Worm (Caenorhabditis elegans) whole organism, L1 larva: ENCODE results near the gene Y39F10A.6.

Experiments used
- F16B12.6 ChIP-seq: fragments of 150-350 bp; optimal IDR thresholded peaks from 2 replicates; lab custom pipeline; 2014; ENCODE audit warnings: missing biosample characterization, missing genetic modification characterization
- Y116A8C.19 ChIP-seq: sonication (generic microtip); optimal IDR thresholded peaks from 2 replicates; lab custom pipeline; 2016; ENCODE audit warnings: missing compliant biosample characterization, missing genetic modification characterization, borderline replicate concordance
- aha-1 ChIP-seq: fragments of 150-350 bp; optimal IDR thresholded peaks from 2 replicates; lab custom pipeline; 2014; ENCODE audit warnings: missing biosample characterization, missing genetic modification characterization
- alr-1 ChIP-seq: fragments of 200-800 bp; sonication (Bioruptor generic); optimal IDR thresholded peaks from 2 replicates; lab custom pipeline; 2018; ENCODE audit warnings: borderline replicate concordance, mild to moderate bottlenecking, missing genetic modification characterization, missing compliant biosample characterization
- aly-2 ChIP-seq: fragments of 150-350 bp; optimal IDR thresholded peaks from 2 replicates; lab custom pipeline; 2014; ENCODE audit warnings: missing biosample characterization, missing genetic modification characterization
- ama-1 ChIP-seq: fragments of 150-350 bp; optimal IDR thresholded peaks from 2 replicates; lab custom pipeline; 2014
- blmp-1 ChIP-seq: fragments of 150-350 bp; optimal IDR thresholded peaks from 2 replicates; lab custom pipeline; 2014; ENCODE audit warnings: missing biosample characterization, missing genetic modification characterization
- ceh-63 ChIP-seq: fragments of 200-800 bp; sonication (Bioruptor generic); optimal IDR thresholded peaks from 2 replicates; lab custom pipeline; 2018; ENCODE audit warnings: mild to moderate bottlenecking, missing genetic modification characterization, missing compliant biosample characterization
- ceh-8 ChIP-seq: fragments of 200-800 bp; sonication (Bioruptor generic); optimal IDR thresholded peaks from 2 replicates; lab custom pipeline; 2018; ENCODE audit warnings: mild to moderate bottlenecking, missing genetic modification characterization, moderate library complexity, missing compliant biosample characterization
- ceh-82 ChIP-seq, 3 experiments: fragments of 150-350 bp in 1 of 3; sonication (generic microtip) in 2 of 3; optimal IDR thresholded peaks; 2 replicates each; lab custom pipeline; 2014 to 2017; ENCODE audit warnings: missing biosample characterization in 3 of 3, missing genetic modification characterization in 3 of 3
- ceh-88 ChIP-seq: fragments of 200-800 bp; sonication (Bioruptor generic); IDR thresholded peaks from 2 replicates; pipeline ENCODE4 v1.3.6; 2022; ENCODE audit warnings: missing genetic modification characterization, missing compliant biosample characterization
- ceh-90 ChIP-seq: sonication (generic microtip); optimal IDR thresholded peaks from 2 replicates; lab custom pipeline; 2016; ENCODE audit warnings: missing genetic modification characterization, missing compliant biosample characterization
- ces-1 ChIP-seq: fragments of 150-350 bp; optimal IDR thresholded peaks from 2 replicates; lab custom pipeline; 2014; ENCODE audit warnings: missing biosample characterization, missing genetic modification reagents, missing genetic modification characterization
- dpl-1 ChIP-seq, 3 experiments: fragments of 150-350 bp in 2 of 3; sonication (generic microtip) in 1 of 3; optimal IDR thresholded peaks; 2 replicates each; lab custom pipeline; 2014 to 2017; ENCODE audit warnings: missing biosample characterization in 3 of 3, missing genetic modification characterization in 3 of 3, missing genetic modification reagents in 3 of 3
- efl-1 ChIP-seq, 4 experiments: fragments of 150-350 bp; optimal IDR thresholded peaks in 3 of 4; peaks in 1 of 4; 1 replicate in 1 of 4; 2 replicates in 3 of 4; lab custom pipeline; 2014; ENCODE audit warnings: missing biosample characterization in 2 of 4, missing genetic modification characterization in 2 of 4, missing genetic modification reagents in 2 of 4
- elt-2 ChIP-seq: sonication (generic microtip); optimal IDR thresholded peaks from 2 replicates; lab custom pipeline; 2016; ENCODE audit warnings: missing genetic modification characterization, mild to moderate bottlenecking, inconsistent platforms, missing compliant biosample characterization, missing genetic modification reagents
- elt-3 ChIP-seq, 6 experiments: fragments of 150-350 bp in 1 of 6; sonication (generic microtip); optimal IDR thresholded peaks; 2 replicates each; lab custom pipeline; 2017 to 2018; ENCODE audit warnings: missing biosample characterization in 6 of 6, missing genetic modification characterization in 6 of 6, inconsistent platforms in 1 of 6
- fkh-4 ChIP-seq: sonication (generic microtip); optimal IDR thresholded peaks from 2 replicates; lab custom pipeline; 2016; ENCODE audit warnings: missing compliant biosample characterization, missing genetic modification characterization, borderline replicate concordance
- grh-1 ChIP-seq: fragments of 200-800 bp; sonication (Bioruptor generic); IDR thresholded peaks from 2 replicates; pipeline ENCODE4 v1.3.6; 2022; ENCODE audit warnings: missing genetic modification reagents, missing genetic modification characterization, missing compliant biosample characterization
- hpl-2 ChIP-seq: fragments of 150-350 bp; optimal IDR thresholded peaks from 2 replicates; lab custom pipeline; 2014; ENCODE audit warnings: missing biosample characterization, missing genetic modification reagents, missing genetic modification characterization
- irx-1 ChIP-seq: sonication (generic microtip); optimal IDR thresholded peaks from 2 replicates; lab custom pipeline; 2016; ENCODE audit warnings: missing genetic modification characterization, missing compliant biosample characterization
- isw-1 ChIP-seq: fragments of 200-800 bp; sonication (Bioruptor generic); IDR thresholded peaks from 2 replicates; pipeline ENCODE4 v1.3.6; 2022; ENCODE audit warnings: missing genetic modification characterization, missing compliant biosample characterization
- jun-1 ChIP-seq: fragments of 150-350 bp; optimal IDR thresholded peaks from 2 replicates; lab custom pipeline; 2014; ENCODE audit warnings: missing biosample characterization, missing genetic modification reagents, missing genetic modification characterization
- lin-15B ChIP-seq: fragments of 150-350 bp; sonication (generic microtip); optimal IDR thresholded peaks from 3 replicates; lab custom pipeline; 2014; ENCODE audit warnings: missing biosample characterization, missing genetic modification characterization
- lin-35 ChIP-seq, 2 experiments: fragments of 150-350 bp; optimal IDR thresholded peaks; 2 replicates each; lab custom pipeline; 2014; ENCODE audit warnings: missing biosample characterization in 2 of 2, missing genetic modification characterization in 2 of 2, missing genetic modification reagents in 2 of 2
- mef-2 ChIP-seq: fragments of 150-350 bp; optimal IDR thresholded peaks from 2 replicates; lab custom pipeline; 2014; ENCODE audit warnings: missing biosample characterization, missing genetic modification characterization
- nhr-11 ChIP-seq: fragments of 150-350 bp; optimal IDR thresholded peaks from 2 replicates; lab custom pipeline; 2014; ENCODE audit warnings: missing biosample characterization, missing genetic modification characterization
- nhr-19 ChIP-seq: fragments of 200-800 bp; sonication (Bioruptor generic); conservative IDR thresholded peaks from 2 replicates; pipeline ENCODE4 v1.3.6; 2022; ENCODE audit warnings: missing genetic modification characterization, missing compliant biosample characterization
- nhr-20 ChIP-seq: sonication (generic microtip); optimal IDR thresholded peaks from 2 replicates; lab custom pipeline; 2016; ENCODE audit warnings: mild to moderate bottlenecking, missing genetic modification characterization, missing compliant biosample characterization
- nhr-237 ChIP-seq: fragments of 150-350 bp; optimal IDR thresholded peaks from 2 replicates; lab custom pipeline; 2014; ENCODE audit warnings: missing biosample characterization, missing genetic modification characterization
- nhr-71 ChIP-seq: sonication (generic microtip); optimal IDR thresholded peaks from 2 replicates; lab custom pipeline; 2016; ENCODE audit warnings: mild to moderate bottlenecking, missing genetic modification characterization, moderate library complexity, missing compliant biosample characterization
- nhr-84 ChIP-seq: sonication (generic microtip); optimal IDR thresholded peaks from 2 replicates; lab custom pipeline; 2017; ENCODE audit warnings: missing biosample characterization, missing genetic modification characterization
- nhr-90 ChIP-seq: sonication (generic microtip); optimal IDR thresholded peaks from 2 replicates; lab custom pipeline; 2016; ENCODE audit warnings: mild to moderate bottlenecking, missing genetic modification characterization, missing compliant biosample characterization; ENCODE audit not compliant: poor library complexity
- pag-3 ChIP-seq: sonication (generic microtip); optimal IDR thresholded peaks from 2 replicates; lab custom pipeline; 2017; ENCODE audit warnings: missing genetic modification characterization, mild to moderate bottlenecking, missing compliant biosample characterization, antibody characterized with exemption, borderline replicate concordance; ENCODE audit not compliant: insufficient read depth
- pax-3 ChIP-seq: fragments of 200-800 bp; sonication (Bioruptor generic); optimal IDR thresholded peaks from 2 replicates; lab custom pipeline; 2018; ENCODE audit warnings: mild to moderate bottlenecking, missing genetic modification characterization, moderate library complexity, missing compliant biosample characterization
- pqm-1 ChIP-seq: sonication (generic microtip); optimal IDR thresholded peaks from 3 replicates; lab custom pipeline; 2017; ENCODE audit warnings: missing biosample characterization, missing genetic modification characterization
- rnt-1 ChIP-seq: sonication (generic microtip); optimal IDR thresholded peaks from 2 replicates; lab custom pipeline; 2016; ENCODE audit warnings: mild to moderate bottlenecking, missing genetic modification characterization, moderate library complexity, missing compliant biosample characterization
- snpc-4 ChIP-seq: fragments of 150-350 bp; optimal IDR thresholded peaks from 2 replicates; lab custom pipeline; 2014; ENCODE audit warnings: missing biosample characterization, missing genetic modification characterization
- sox-4 ChIP-seq: sonication (generic microtip); optimal IDR thresholded peaks from 2 replicates; lab custom pipeline; 2016; ENCODE audit warnings: missing genetic modification characterization, missing compliant biosample characterization
- sptf-1 ChIP-seq: fragments of 150-350 bp; optimal IDR thresholded peaks from 2 replicates; lab custom pipeline; 2014; ENCODE audit warnings: missing biosample characterization, missing genetic modification characterization
- tlp-1 ChIP-seq: fragments of 150-350 bp; optimal IDR thresholded peaks from 2 replicates; lab custom pipeline; 2014; ENCODE audit warnings: missing biosample characterization, missing genetic modification characterization
- unc-130 ChIP-seq: fragments of 150-350 bp; optimal IDR thresholded peaks from 2 replicates; lab custom pipeline; 2017; ENCODE audit warnings: missing biosample characterization, missing genetic modification characterization, inconsistent platforms
- unc-86 ChIP-seq: sonication (generic microtip); optimal IDR thresholded peaks from 2 replicates; lab custom pipeline; 2016; ENCODE audit warnings: missing genetic modification characterization, missing compliant biosample characterization
- unc-98 ChIP-seq: fragments of 200-800 bp; sonication (Bioruptor generic); IDR thresholded peaks from 2 replicates; pipeline ENCODE4 v1.3.6; 2022; ENCODE audit warnings: missing genetic modification characterization, missing compliant biosample characterization
- zag-1 ChIP-seq: fragments of 150-350 bp; optimal IDR thresholded peaks from 2 replicates; lab custom pipeline; 2014; ENCODE audit warnings: missing biosample characterization, missing genetic modification characterization
- zip-4 ChIP-seq: fragments of 200-800 bp; sonication (Bioruptor generic); optimal IDR thresholded peaks from 2 replicates; lab custom pipeline; 2018; ENCODE audit warnings: mild to moderate bottlenecking, missing genetic modification characterization, moderate library complexity, missing compliant biosample characterization
- ztf-11 ChIP-seq, 2 experiments: sonication (generic microtip); optimal IDR thresholded peaks; 2 replicates each; lab custom pipeline; 2016 to 2017; ENCODE audit warnings: missing genetic modification characterization in 2 of 2, missing biosample characterization in 1 of 2, missing compliant biosample characterization in 1 of 2
- ztf-4 ChIP-seq: fragments of 150-350 bp; optimal IDR thresholded peaks from 2 replicates; lab custom pipeline; 2014; ENCODE audit warnings: missing biosample characterization, missing genetic modification characterization

Gene Y39F10A.6

DNA sequence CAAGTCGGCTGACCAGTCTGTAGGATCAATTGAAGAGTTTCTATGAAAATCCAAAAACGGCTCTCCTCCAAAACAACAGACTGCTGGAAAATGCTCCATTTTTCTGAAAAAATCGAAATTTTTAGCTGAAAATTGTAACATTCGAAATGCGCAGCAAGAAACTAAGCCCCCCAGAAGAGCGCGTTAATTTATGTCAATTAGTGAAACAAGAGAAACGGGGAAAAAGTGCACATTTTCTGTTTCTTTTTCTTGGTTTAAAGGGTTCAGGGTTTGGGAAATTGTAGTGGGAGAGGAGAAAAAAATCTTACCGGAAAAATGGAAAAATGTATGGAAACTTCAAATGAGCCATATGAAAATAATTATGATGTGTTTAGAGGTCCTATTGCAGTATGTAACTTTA, 18.2 kb downstream of the Y39F10A.6 start, which contains the start of gene C08G5.7 (continued):
- no peak for TF ChIP-seq lin-35 (GFP tag; optimal IDR thresholded peaks at IDR 0.05; lab: Kevin White, UChicago)

DNA sequence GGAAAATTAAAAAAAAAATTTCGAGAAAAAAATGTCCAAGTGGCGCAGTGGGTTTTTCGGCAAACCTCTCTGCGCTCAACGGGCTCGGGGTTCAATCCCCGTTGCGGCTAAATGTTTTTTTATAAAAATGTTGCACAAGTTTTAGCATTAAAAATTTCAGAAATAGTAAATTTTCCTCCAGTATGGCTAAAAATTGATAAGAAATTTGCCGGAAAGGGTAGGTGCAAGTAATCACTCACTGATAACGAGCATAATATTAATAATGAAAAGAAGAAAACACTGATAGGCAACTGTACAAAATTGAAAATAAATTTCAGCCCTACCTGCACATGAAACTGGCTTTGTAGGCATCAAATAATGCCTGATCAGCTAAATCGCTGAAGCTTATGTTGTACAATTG, 19.0 kb downstream of the Y39F10A.6 start:
- TF ChIP-seq unc-130 (tag; lab: Kevin White, UChicago) = no peak
- peak; percentile 40 for TF ChIP-seq pqm-1 (tag; lab: Kevin White, UChicago)
- TF ChIP-seq elt-2 (tag; lab: Kevin White, UChicago) = peak; percentile 61
- no peak for TF ChIP-seq lin-35 (GFP tag; optimal IDR thresholded peaks at IDR 0.05; lab: Kevin White, UChicago)
- no peak for TF ChIP-seq nhr-84 (tag; lab: Kevin White, UChicago)
- TF ChIP-seq ceh-90 = no peak

- TF ChIP-seq pag-3 (tag; lab: Kevin White, UChicago) (no peak), rnt-1 (no peak), ces-1 (GFP tag; lab: Kevin White, UChicago) (no peak), jun-1 (no peak), sox-4 (tag; lab: Kevin White, UChicago) (no peak), nhr-84 (tag; lab: Kevin White, UChicago) (no peak), elt-3 (tag; optimal IDR thresholded peaks at IDR 0.05; lab: Kevin White, UChicago) (no peak), unc-130 (tag; lab: Kevin White, UChicago) (no peak), zip-4 (GFP tag; lab: Kevin White, UChicago) (no peak), nhr-11 (tag; lab: Kevin White, UChicago) (no peak), blmp-1 (tag; lab: Kevin White, UChicago) (no peak), alr-1 (tag; lab: Kevin White, UChicago) (no peak), unc-86 (tag; lab: Kevin White, UChicago) (no peak), ceh-82 (tag; optimal IDR thresholded peaks at IDR 0.05; lab: Kevin White, UChicago) (no peak), grh-1 (GFP tag; lab: Robert Waterston, UW) (no peak), elt-2 (tag; lab: Kevin White, UChicago) (peak; percentile 39), hpl-2 (no peak), snpc-4 (no peak), irx-1 (peak; percentile 57), nhr-237 (no peak), ceh-63 (GFP tag; lab: Kevin White, UChicago) (no peak), Y116A8C.19 (no peak), F16B12.6 (tag; lab: Kevin White, UChicago) (no peak), isw-1 (GFP tag; lab: Robert Waterston, UW) (no peak), dpl-1 (GFP tag; optimal IDR thresholded peaks at IDR 0.05; lab: Kevin White, UChicago) (peak in 1 of 3 experiments; percentile 10), mef-2 (tag; lab: Kevin White, UChicago) (no peak), ztf-4 (tag; lab: Kevin White, UChicago) (no peak), nhr-71 (peak; percentile 51), ama-1 (lab: Kevin White, UChicago) (no peak), aha-1 (tag; lab: Kevin White, UChicago) (no peak), zag-1 (tag; lab: Kevin White, UChicago) (no peak), aly-2 (tag; lab: Kevin White, UChicago) (no peak), nhr-20 (tag; lab: Kevin White, UChicago) (peak; percentile 18), ceh-88 (GFP tag; lab: Robert Waterston, UW) (no peak), unc-98 (GFP tag; lab: Robert Waterston, UW) (no peak), sptf-1 (tag; lab: Kevin White, UChicago) (no peak), ztf-11 (tag; optimal IDR thresholded peaks at IDR 0.05; lab: Kevin White, UChicago) (no peak), ceh-8 (no peak), nhr-19 (no peak; the same call in 1 of the 2 replicates), lin-15B (no peak), nhr-90 (tag; lab: Kevin White, UChicago) (no peak), efl-1 (optimal IDR thresholded peaks at IDR 0.05; lab: Kevin White, UChicago) (no peak), efl-1 (GFP tag; optimal IDR thresholded peaks at IDR 0.05 in 1 of 2; lab: Kevin White, UChicago) (no peak), tlp-1 (no peak), fkh-4 (tag; lab: Kevin White, UChicago) (no peak), pax-3 (tag; lab: Kevin White, UChicago) (peak; percentile 7)
Measured at ce11 chrII:762942-763341, 20.5 kb downstream of the Y39F10A.6 start.
